Fruit fly (Drosophila melanogaster): ENCODE results near the gene CG13950.
A peak's percentile ranks its signal among the peaks of the same experiment; 100 is the strongest.
"Not testable (repeated sequence)": the region's sequence is repeated elsewhere in the genome, so short reads cannot be mapped to it uniquely, and the experiment has no call there.

Gene CG13950

dm6 chr2L:901363-901762 is 41.4 kb downstream of the CG13950 start (continued):
- TF ChIP-seq prd, lov (optimal IDR thresholded peaks at IDR 0.05): not testable (repeated sequence)
- TF ChIP-seq prd (GFP tag; IDR thresholded peaks at IDR 0.05) (peak; percentile 63), Scr (GFP tag; IDR thresholded peaks at IDR 0.05; ENCODE audit: partially characterized antibody) (0 out of 2 replicates have a peak, but pooled peaks have one; percentile 27), ara (GFP tag; IDR thresholded peaks at IDR 0.05) (peak; percentile 25; the same call in 1 of the 2 replicates), Ssrp (tag; optimal IDR thresholded peaks at IDR 0.05) (peak; percentile 10), CG10979 (tag; optimal IDR thresholded peaks at IDR 0.05) (peak; percentile 50), Elba2 (GFP tag; optimal IDR thresholded peaks at IDR 0.05) (peak; percentile 45), Atf3 (GFP tag; optimal IDR thresholded peaks at IDR 0.05) (peak; percentile 39), D19A (tag; optimal IDR thresholded peaks at IDR 0.05) (peak; percentile 5), Mes4 (GFP tag; optimal IDR thresholded peaks at IDR 0.05) (peak; percentile 21), Bgb (GFP tag; IDR thresholded peaks at IDR 0.05; ENCODE audit: partially characterized antibody) (peak; percentile 37; the same call in 1 of the 2 replicates), Bdp1 (GFP tag; optimal IDR thresholded peaks at IDR 0.05) (peak; percentile 17), CG17829 (tag; optimal IDR thresholded peaks at IDR 0.05) (peak; percentile 43), NC2α (GFP tag; optimal IDR thresholded peaks at IDR 0.05) (peak; percentile 24), CG2678 (tag; optimal IDR thresholded peaks at IDR 0.05) (peak; percentile 24), her (GFP tag; optimal IDR thresholded peaks at IDR 0.05) (peak; percentile 23), phol (tag; optimal IDR thresholded peaks at IDR 0.05) (peak; percentile 17), CG7839 (tag; optimal IDR thresholded peaks at IDR 0.05) (peak; percentile 45), Pdp1 (GFP tag; optimal IDR thresholded peaks at IDR 0.05) (peak in 1 of 2 experiments; percentile 28), gem (tag; optimal IDR thresholded peaks at IDR 0.05) (peak; percentile 15), CG5953 (GFP tag; IDR thresholded peaks at IDR 0.05) (0 out of 2 replicates have a peak, but pooled peaks have one; percentile 30), btn (GFP tag; optimal IDR thresholded peaks at IDR 0.05) (peak; percentile 54), dm (GFP tag; optimal IDR thresholded peaks at IDR 0.05) (peak; percentile 12), chm (GFP tag; IDR thresholded peaks at IDR 0.05) (peak; percentile 75; the same call in 1 of the 2 replicates), Antp (GFP tag; optimal IDR thresholded peaks at IDR 0.05) (peak; percentile 57), inv (GFP tag; IDR thresholded peaks at IDR 0.05; ENCODE audit: partially characterized antibody) (0 out of 2 replicates have a peak, but pooled peaks have one; percentile 14), HLH54F (GFP tag; optimal IDR thresholded peaks at IDR 0.05) (peak; percentile 3), zen (tag; optimal IDR thresholded peaks at IDR 0.05) (peak; percentile 58), HLHmδ (GFP tag; optimal IDR thresholded peaks at IDR 0.05) (peak; percentile 29), vvl (GFP tag; IDR thresholded peaks at IDR 0.05) (peak; percentile 32; the same call in 1 of the 2 replicates), Jarid2 (GFP tag; optimal IDR thresholded peaks at IDR 0.05) (peak; percentile 49), gsb-n (tag; optimal IDR thresholded peaks at IDR 0.05) (peak; percentile 40), tap (tag; optimal IDR thresholded peaks at IDR 0.05) (peak; percentile 23), CG6272 (GFP tag; IDR thresholded peaks at IDR 0.05) (peak; percentile 26; the same call in 1 of the 2 replicates), lov (GFP tag; IDR thresholded peaks at IDR 0.05) (peak; percentile 18; the same call in 1 of the 3 replicates), HLH3B (GFP tag; IDR thresholded peaks at IDR 0.05) (0 out of 2 replicates have a peak, but pooled peaks have one; percentile 24), CG2875 (GFP tag; optimal IDR thresholded peaks at IDR 0.05) (peak; percentile 39), CG1603 (tag; optimal IDR thresholded peaks at IDR 0.05) (peak; percentile 51), CG14441 (GFP tag; IDR thresholded peaks at IDR 0.05) (0 out of 2 replicates have a peak, but pooled peaks have one; percentile 26), ken (GFP tag; IDR thresholded peaks at IDR 0.05) (peak; percentile 75; the same call in 2 of the 3 replicates), CG10209 (GFP tag; optimal IDR thresholded peaks at IDR 0.05) (peak; percentile 52), Hr78 (GFP tag; optimal IDR thresholded peaks at IDR 0.05) (peak in 1 of 2 experiments; percentile 29), CG16813 (GFP tag; IDR thresholded peaks at IDR 0.05; ENCODE audit: partially characterized antibody) (peak; percentile 23; the same call in 1 of the 3 replicates), fd96Cb (tag; optimal IDR thresholded peaks at IDR 0.05) (peak; percentile 30), Hsf (GFP tag; optimal IDR thresholded peaks at IDR 0.05) (peak; percentile 1), twi (tag; optimal IDR thresholded peaks at IDR 0.05) (peak; percentile 34), CG34422 (GFP tag; IDR thresholded peaks at IDR 0.05) (peak; percentile 49; the same call in 1 of the 3 replicates), Hr51 (GFP tag; optimal IDR thresholded peaks at IDR 0.05) (peak in 1 of 2 experiments; percentile 16)

All from whole organism, embryonic.